Worm (Caenorhabditis elegans): Measurements from ENCODE around the gene cyp-37A1.

cyp-37A1 gene

DNA sequence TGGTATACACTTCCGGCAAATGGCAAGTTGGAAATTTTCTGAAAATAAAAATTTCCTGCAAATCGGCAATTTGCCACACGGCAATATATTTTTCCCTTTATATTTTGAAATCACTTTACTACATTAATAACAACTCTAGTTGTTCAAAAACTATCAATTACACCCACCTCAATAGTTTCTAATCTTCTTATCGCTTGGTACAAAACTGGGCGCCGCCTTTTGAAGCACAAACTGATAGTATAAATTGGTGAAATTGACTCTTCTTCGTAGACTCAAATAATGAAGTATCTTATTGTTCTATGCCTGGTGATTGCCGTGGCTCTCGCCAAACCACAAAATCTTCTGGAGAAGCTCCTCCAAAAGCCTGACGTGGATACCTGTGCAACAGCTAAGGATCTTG is 35.7 kb downstream of the cyp-37A1 start, which contains the start of gene Y39G8B.9:
Gene Y39G8B.9 (plus strand): TSS at position 269 of the 400 bp plus-strand sequence.
- no peak for TF ChIP-seq nhr-10 (tag; optimal IDR thresholded peaks at IDR 0.05)
- TF ChIP-seq vab-7 (GFP tag; IDR thresholded peaks at IDR 0.05) = no peak
- TF ChIP-seq nhr-28 (tag; optimal IDR thresholded peaks at IDR 0.05) = peak; percentile 48
- TF ChIP-seq lin-38 (GFP tag; IDR thresholded peaks at IDR 0.05) = no peak
- TF ChIP-seq unc-39 (tag; optimal IDR thresholded peaks at IDR 0.05) = no peak
- TF ChIP-seq ZK546.5 (tag; optimal IDR thresholded peaks at IDR 0.05) = no peak
- peak; percentile 68 for TF ChIP-seq pqm-1 (tag; optimal IDR thresholded peaks at IDR 0.05)
- no peak for TF ChIP-seq daf-16 (GFP tag; optimal IDR thresholded peaks at IDR 0.05)
- peak; percentile 7 for TF ChIP-seq daf-16 (tag; optimal IDR thresholded peaks at IDR 0.05)
- TF ChIP-seq unc-130 (GFP tag; optimal IDR thresholded peaks at IDR 0.05) = no peak
- TF ChIP-seq dmd-6 (GFP tag; IDR thresholded peaks at IDR 0.05) = peak; percentile 41; the same call in 1 of the 2 replicates
- no peak for TF ChIP-seq ceh-62 (tag; optimal IDR thresholded peaks at IDR 0.05)
- no peak for TF ChIP-seq dmd-8 (GFP tag; IDR thresholded peaks at IDR 0.05)

DNA sequence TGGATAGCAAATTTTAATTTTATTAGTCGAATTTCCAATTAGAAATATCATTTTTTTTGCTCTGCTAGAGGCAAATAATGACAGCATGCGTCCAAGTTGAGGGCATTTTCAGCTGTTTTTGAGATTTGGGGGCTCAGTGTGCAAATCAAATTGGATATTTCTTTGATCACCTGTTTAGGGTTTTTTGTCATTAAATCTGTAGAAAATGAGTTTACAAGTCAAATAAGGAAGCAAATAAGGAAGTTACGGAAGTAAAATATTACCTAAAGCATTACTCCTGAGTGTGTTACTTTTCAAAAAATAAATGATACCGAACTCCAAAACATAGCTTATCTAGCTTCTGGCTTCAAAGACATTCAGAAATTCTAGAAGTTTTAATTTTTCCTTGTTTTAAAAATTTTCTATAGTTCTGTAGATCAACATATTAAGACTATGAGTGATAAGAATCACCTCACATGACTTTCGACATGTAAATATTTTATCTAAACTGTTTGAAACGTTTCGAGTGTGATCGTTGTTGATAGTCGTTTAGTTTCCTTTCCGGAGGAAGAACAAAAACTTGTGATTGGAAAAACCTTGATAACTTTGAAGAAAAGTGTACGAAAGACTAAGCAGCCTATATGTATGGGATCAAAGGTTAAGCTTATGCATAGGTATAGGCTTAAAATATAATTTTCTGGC is 36.8 kb downstream of the cyp-37A1 start, which contains the start of gene sre-48:
Gene sre-48 (minus strand): TSS at position 51 of the 681 bp plus-strand sequence.
- TF ChIP-seq spr-1 (tag; optimal IDR thresholded peaks at IDR 0.05) (no peak), nhr-28 (tag; optimal IDR thresholded peaks at IDR 0.05) (peak; percentile 40), T20F7.1 (GFP tag; optimal IDR thresholded peaks at IDR 0.05) (no peak), daf-16 (GFP tag; optimal IDR thresholded peaks at IDR 0.05) (no peak), daf-16 (tag; optimal IDR thresholded peaks at IDR 0.05) (peak; percentile 76), nhr-42 (GFP tag; IDR thresholded peaks at IDR 0.05) (no peak), unc-62 (GFP tag; optimal IDR thresholded peaks at IDR 0.05 in 1 of 2) (peak in 1 of 2 experiments; percentile 22), unc-62 (tag; optimal IDR thresholded peaks at IDR 0.05) (no peak), lin-29 (GFP tag; IDR thresholded peaks at IDR 0.05) (no peak), daf-12 (tag; optimal IDR thresholded peaks at IDR 0.05) (no peak), dmd-6 (GFP tag; IDR thresholded peaks at IDR 0.05) (0 out of 2 replicates have a peak, but pooled peaks have one; percentile 17), nhr-11 (tag; optimal IDR thresholded peaks at IDR 0.05) (no peak), dve-1 (tag; optimal IDR thresholded peaks at IDR 0.05; ENCODE audit: insufficient read depth) (peak; percentile 61), F26F4.8 (GFP tag; conservative IDR thresholded peaks at IDR 0.05) (no peak), ceh-28 (tag; optimal IDR thresholded peaks at IDR 0.05) (no peak), daf-19 (GFP tag; conservative IDR thresholded peaks at IDR 0.05) (no peak), hlh-30 (tag; optimal IDR thresholded peaks at IDR 0.05; ENCODE audit: insufficient read depth) (peak; percentile 43), dmd-9 (GFP tag; IDR thresholded peaks at IDR 0.05) (no peak), unc-39 (tag; optimal IDR thresholded peaks at IDR 0.05) (no peak), nhr-77 (tag; optimal IDR thresholded peaks at IDR 0.05) (peak; percentile 48), vab-7 (GFP tag; IDR thresholded peaks at IDR 0.05) (no peak), rbr-2 (tag; optimal IDR thresholded peaks at IDR 0.05) (no peak), aha-1 (tag) (peak; percentile 35), pha-4 (GFP tag; IDR thresholded peaks at IDR 0.05) (no peak), pha-4 (tag; optimal IDR thresholded peaks at IDR 0.05) (no peak), R02D3.7 (tag; optimal IDR thresholded peaks at IDR 0.05) (no peak), pqm-1 (tag; optimal IDR thresholded peaks at IDR 0.05) (peak; percentile 51)

DNA sequence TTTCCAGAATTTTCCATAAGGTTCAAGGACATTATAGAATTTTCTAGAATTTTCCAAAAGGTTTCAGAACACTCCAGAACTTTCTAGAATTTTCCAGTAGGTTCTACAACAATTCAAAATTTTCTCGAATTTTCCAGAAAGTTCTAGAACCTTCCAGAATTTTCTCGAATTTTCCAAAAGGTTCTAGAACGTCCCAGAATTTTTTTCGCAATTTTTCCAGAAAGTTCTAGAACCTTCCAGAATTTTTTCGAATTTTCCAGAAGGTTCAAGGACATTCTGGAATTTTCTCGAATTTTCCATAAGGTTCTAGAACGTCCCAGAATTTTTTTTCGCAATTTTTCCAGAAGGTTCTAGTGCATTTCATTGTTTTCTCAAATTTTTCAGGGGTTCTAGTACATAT is 39.1 kb downstream of the cyp-37A1 start:
- TF ChIP-seq lsy-2 (tag; optimal IDR thresholded peaks at IDR 0.05) (no peak), D1046.2 (GFP tag; IDR thresholded peaks at IDR 0.05) (no peak), daf-16 (GFP tag; optimal IDR thresholded peaks at IDR 0.05) (no peak), daf-16 (tag; optimal IDR thresholded peaks at IDR 0.05) (no peak), ama-1 (optimal IDR thresholded peaks at IDR 0.05) (no peak), saeg-2 (GFP tag; IDR thresholded peaks at IDR 0.05) (no peak), lin-15B (tag; optimal IDR thresholded peaks at IDR 0.05) (no peak), daf-8 (GFP tag; IDR thresholded peaks at IDR 0.05) (no peak), duxl-1 (tag; optimal IDR thresholded peaks at IDR 0.05; ENCODE audit: poor library complexity) (no peak), mes-2 (tag; optimal IDR thresholded peaks at IDR 0.05; ENCODE audit: poor library complexity, severe bottlenecking) (no peak), nhr-10 (tag; optimal IDR thresholded peaks at IDR 0.05) (no peak), nhr-237 (tag; optimal IDR thresholded peaks at IDR 0.05) (no peak), zfp-3 (GFP tag; conservative IDR thresholded peaks at IDR 0.05) (no peak), nhr-42 (GFP tag; IDR thresholded peaks at IDR 0.05) (no peak), daf-12 (tag; optimal IDR thresholded peaks at IDR 0.05) (no peak)
